Worm (Caenorhabditis elegans): Measurements from ENCODE around the gene nspc-3.

Gene nspc-3

DNA sequence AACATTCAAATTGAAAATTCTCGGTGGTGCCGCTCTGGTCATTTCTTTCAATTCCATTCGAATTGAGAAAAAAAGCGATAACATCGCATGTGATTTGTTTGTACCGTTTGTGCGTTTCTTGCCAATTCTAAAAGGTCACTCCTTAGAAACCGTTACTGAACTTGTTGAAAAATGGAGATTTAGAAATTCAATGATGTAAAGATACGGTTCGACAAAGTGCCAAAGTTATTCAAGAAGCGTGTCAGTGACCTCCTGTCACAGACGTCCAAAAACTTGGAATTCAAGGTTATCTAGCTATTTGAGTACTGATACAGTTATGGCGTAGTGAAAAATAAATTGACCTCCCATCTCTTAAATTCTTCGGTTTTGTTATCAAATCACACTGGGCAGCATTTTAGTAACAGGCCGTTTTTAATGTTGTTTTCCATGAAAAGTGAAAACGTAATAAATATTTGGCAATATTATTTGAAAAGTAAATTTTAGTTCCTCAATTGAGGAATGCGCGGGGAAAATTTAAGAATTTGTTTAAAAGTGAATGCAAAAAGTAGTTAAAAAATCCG is 48.0 kb downstream of the nspc-3 start:
- TF ChIP-seq nhr-20 (tag; optimal IDR thresholded peaks at IDR 0.05) (peak; percentile 21), ama-1 (optimal IDR thresholded peaks at IDR 0.05) (no peak), nhr-85 (tag) (peak; percentile 90), nhr-19 (GFP tag; conservative IDR thresholded peaks at IDR 0.05) (0 out of 2 replicates have a peak, but pooled peaks have one; percentile 2), elt-3 (tag; optimal IDR thresholded peaks at IDR 0.05) (peak in 1 of 6 experiments; percentile 19), mep-1 (tag; optimal IDR thresholded peaks at IDR 0.05) (peak; percentile 36), C16A3.4 (tag; optimal IDR thresholded peaks at IDR 0.05) (no peak), rnt-1 (tag; optimal IDR thresholded peaks at IDR 0.05) (peak; percentile 13), lin-14 (GFP tag; optimal IDR thresholded peaks at IDR 0.05) (peak; percentile 62), nhr-71 (tag; optimal IDR thresholded peaks at IDR 0.05) (peak; percentile 13), snu-23 (GFP tag; optimal IDR thresholded peaks at IDR 0.05) (peak; percentile 32)

DNA sequence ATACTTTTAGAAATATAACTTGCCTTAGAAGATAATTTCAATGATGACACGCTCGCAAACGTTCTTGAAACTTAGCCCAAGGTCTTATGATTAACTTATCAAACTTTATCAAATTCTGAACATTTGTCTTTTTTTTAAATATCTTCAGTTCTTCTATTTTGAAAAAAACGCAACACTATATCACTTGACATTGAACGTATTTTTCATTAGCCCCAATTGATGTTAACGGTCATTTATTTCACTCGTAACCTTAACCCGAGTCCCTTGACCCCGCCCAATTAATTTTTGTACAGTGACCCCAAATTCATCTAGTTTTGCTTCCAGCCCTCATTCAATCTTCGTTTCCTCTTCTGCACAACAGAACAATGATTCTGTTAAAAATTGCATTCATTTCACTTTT is 48.9 kb downstream of the nspc-3 start, which contains the start of gene F18E9.3:
TSS of gene F18E9.3 (plus strand) at position 311 of the 400 bp plus-strand sequence.
- TF ChIP-seq elt-3 (tag; optimal IDR thresholded peaks at IDR 0.05) (peak in 1 of 6 experiments; percentile 6), zag-1 (tag; optimal IDR thresholded peaks at IDR 0.05) (no peak), ces-1 (GFP tag; optimal IDR thresholded peaks at IDR 0.05) (no peak)

All from whole organism, L1 larva.